Fruit fly (Drosophila melanogaster): ENCODE results near the gene Dh44.

- no peak for TF ChIP-seq bab1 (GFP tag; optimal IDR thresholded peaks at IDR 0.05)
- no peak for TF ChIP-seq Clk (GFP tag; optimal IDR thresholded peaks at IDR 0.05)
- no peak for TF ChIP-seq CG7101 (tag; optimal IDR thresholded peaks at IDR 0.05)
- TF ChIP-seq CG1620 (GFP tag; optimal IDR thresholded peaks at IDR 0.05): no peak
- no peak for TF ChIP-seq tj (GFP tag; optimal IDR thresholded peaks at IDR 0.05)
- TF ChIP-seq CG12768 (GFP tag; optimal IDR thresholded peaks at IDR 0.05): no peak
Measured at dm6 chr3R:9591769-9592388, 46.1 kb upstream of the Dh44 start.
